Worm (Caenorhabditis elegans) whole organism, young adult: ENCODE measurements around the gene str-261.

Source experiments
- C06A6.2 ChIP-seq: fragments of 200-800 bp; sonication (Bioruptor generic); conservative IDR thresholded peaks from 2 replicates; pipeline ENCODE4 v1.3.6; 2022; ENCODE audit warnings: missing genetic modification characterization, missing compliant biosample characterization
- D2030.7 ChIP-seq: fragments of 200-800 bp; sonication (Bioruptor generic); IDR thresholded peaks from 2 replicates; pipeline ENCODE4 v1.3.6; 2022; ENCODE audit warnings: missing genetic modification reagents, missing genetic modification characterization, missing compliant biosample characterization
- F10E7.11 ChIP-seq: sonication (generic microtip); optimal IDR thresholded peaks from 2 replicates; lab custom pipeline; 2017; ENCODE audit warnings: mild to moderate bottlenecking, missing genetic modification characterization, moderate library complexity, missing compliant biosample characterization
- F22D6.2 ChIP-seq: sonication (generic microtip); optimal IDR thresholded peaks from 2 replicates; lab custom pipeline; 2016; ENCODE audit warnings: mild to moderate bottlenecking, missing genetic modification characterization, missing compliant biosample characterization
- F55B11.4 ChIP-seq: sonication (generic microtip); optimal IDR thresholded peaks from 2 replicates; lab custom pipeline; 2016; ENCODE audit warnings: missing compliant biosample characterization, missing genetic modification characterization, borderline replicate concordance; ENCODE audit not compliant: insufficient read depth
- K12H6.12 ChIP-seq: fragments of 200-800 bp; sonication (Bioruptor generic); optimal IDR thresholded peaks from 2 replicates; lab custom pipeline; 2018; ENCODE audit warnings: mild to moderate bottlenecking, missing genetic modification characterization, missing compliant biosample characterization
- akir-1 ChIP-seq: fragments of 200-800 bp; sonication (Bioruptor generic); optimal IDR thresholded peaks from 2 replicates; lab custom pipeline; 2018; ENCODE audit warnings: mild to moderate bottlenecking, missing genetic modification characterization, moderate library complexity, missing compliant biosample characterization
- athp-1 ChIP-seq: sonication (generic microtip); optimal IDR thresholded peaks from 2 replicates; lab custom pipeline; 2017; ENCODE audit warnings: mild to moderate bottlenecking, missing genetic modification characterization, missing compliant biosample characterization
- attf-3 ChIP-seq: fragments of 200-800 bp; sonication (Bioruptor generic); conservative IDR thresholded peaks from 2 replicates; pipeline ENCODE4 v1.3.6; 2022; ENCODE audit warnings: missing genetic modification reagents, missing genetic modification characterization, missing compliant biosample characterization
- bed-2 ChIP-seq: fragments of 200-800 bp; sonication (Bioruptor generic); IDR thresholded peaks from 2 replicates; pipeline ENCODE4 v1.3.6; 2022; ENCODE audit warnings: missing genetic modification reagents, missing genetic modification characterization, missing compliant biosample characterization
- cebp-1 ChIP-seq, 2 experiments: fragments of 200-800 bp in 1 of 2; sonication (Bioruptor generic) in 1 of 2; sonication (generic microtip) in 1 of 2; IDR thresholded peaks in 1 of 2; optimal IDR thresholded peaks in 1 of 2; 2 replicates each; pipeline versions ENCODE4 v1.3.6 to Lab custom; 2017 to 2022; ENCODE audit warnings: missing compliant biosample characterization in 2 of 2, missing genetic modification characterization in 2 of 2, mild to moderate bottlenecking in 1 of 2, missing genetic modification reagents in 1 of 2, moderate library complexity in 1 of 2
- ceh-100 ChIP-seq: fragments of 200-800 bp; sonication (Bioruptor generic); IDR thresholded peaks from 2 replicates; pipeline ENCODE4 v1.3.6; 2022; ENCODE audit warnings: missing genetic modification reagents, missing genetic modification characterization, missing compliant biosample characterization
- ceh-40 ChIP-seq: fragments of 200-800 bp; sonication (Bioruptor generic); IDR thresholded peaks from 2 replicates; pipeline ENCODE4 v1.3.6; 2022; ENCODE audit warnings: missing genetic modification characterization, missing compliant biosample characterization
- dox-1 ChIP-seq: fragments of 200-800 bp; sonication (Bioruptor generic); IDR thresholded peaks from 2 replicates; pipeline ENCODE4 v1.3.6; 2022; ENCODE audit warnings: missing genetic modification reagents, missing genetic modification characterization, missing compliant biosample characterization
- dpff-1 ChIP-seq: sonication (generic microtip); optimal IDR thresholded peaks from 2 replicates; lab custom pipeline; 2017; ENCODE audit warnings: mild to moderate bottlenecking, missing genetic modification characterization, missing compliant biosample characterization
- dpl-1 ChIP-seq: fragments of 150-350 bp; optimal IDR thresholded peaks from 2 replicates; lab custom pipeline; 2014; ENCODE audit warnings: missing biosample characterization, missing genetic modification reagents, missing genetic modification characterization
- egl-18 ChIP-seq: fragments of 200-800 bp; sonication (Bioruptor generic); IDR thresholded peaks from 2 replicates; pipeline ENCODE4 v1.3.6; 2022; ENCODE audit warnings: missing genetic modification reagents, missing genetic modification characterization, missing compliant biosample characterization
- egrh-3 ChIP-seq: fragments of 200-800 bp; sonication (Bioruptor generic); IDR thresholded peaks from 2 replicates; pipeline ENCODE4 v1.3.6; 2022; ENCODE audit warnings: missing genetic modification reagents, missing genetic modification characterization, missing compliant biosample characterization
- ets-4 ChIP-seq: fragments of 200-800 bp; sonication (Bioruptor generic); optimal IDR thresholded peaks from 2 replicates; lab custom pipeline; 2018; ENCODE audit warnings: mild to moderate bottlenecking, missing genetic modification characterization, missing compliant biosample characterization
- hlh-12 ChIP-seq: sonication (generic microtip); optimal IDR thresholded peaks from 2 replicates; lab custom pipeline; 2016; ENCODE audit warnings: missing genetic modification characterization, missing compliant biosample characterization
- hlh-26 ChIP-seq: fragments of 200-800 bp; sonication (Bioruptor generic); conservative IDR thresholded peaks from 2 replicates; pipeline ENCODE4 v1.3.6; 2022; ENCODE audit warnings: missing genetic modification reagents, missing genetic modification characterization, missing compliant biosample characterization
- hmg-1.2 ChIP-seq: fragments of 200-800 bp; sonication (Bioruptor generic); IDR thresholded peaks from 2 replicates; pipeline ENCODE4 v1.3.6; 2022; ENCODE audit warnings: missing genetic modification reagents, missing genetic modification characterization, missing compliant biosample characterization
- hsf-1 ChIP-seq: fragments of 200-800 bp; sonication (Bioruptor generic); IDR thresholded peaks from 2 replicates; pipeline ENCODE4 v1.3.6; 2022; ENCODE audit warnings: missing genetic modification reagents, missing genetic modification characterization, missing compliant biosample characterization
- let-607 ChIP-seq, 2 experiments: fragments of 200-800 bp in 1 of 2; sonication (Bioruptor generic) in 1 of 2; sonication (generic microtip) in 1 of 2; optimal IDR thresholded peaks; 2 replicates each; lab custom pipeline; 2016 to 2018; ENCODE audit warnings: mild to moderate bottlenecking in 2 of 2, missing compliant biosample characterization in 2 of 2, missing genetic modification characterization in 2 of 2, moderate library complexity in 2 of 2, missing genotype in 1 of 2
- lin-40 ChIP-seq: sonication (generic microtip); optimal IDR thresholded peaks from 2 replicates; lab custom pipeline; 2016; ENCODE audit warnings: missing genetic modification characterization, mild to moderate bottlenecking, missing compliant biosample characterization, missing genotype, missing genetic modification reagents
- lir-1 ChIP-seq: fragments of 200-800 bp; sonication (Bioruptor generic); conservative IDR thresholded peaks from 2 replicates; pipeline ENCODE4 v1.3.6; 2022; ENCODE audit warnings: missing genetic modification reagents, missing genetic modification characterization, missing compliant biosample characterization
- lsl-1 ChIP-seq: fragments of 200-800 bp; sonication (Bioruptor generic); optimal IDR thresholded peaks from 2 replicates; lab custom pipeline; 2018; ENCODE audit warnings: mild to moderate bottlenecking, missing genetic modification characterization, moderate library complexity, missing compliant biosample characterization
- madf-3 ChIP-seq: fragments of 200-800 bp; sonication (Bioruptor generic); IDR thresholded peaks from 2 replicates; pipeline ENCODE4 v1.3.6; 2022; ENCODE audit warnings: missing genetic modification reagents, missing genetic modification characterization, missing compliant biosample characterization
- mxl-1 ChIP-seq: sonication (generic microtip); optimal IDR thresholded peaks from 2 replicates; lab custom pipeline; 2016; ENCODE audit warnings: missing genetic modification characterization, missing compliant biosample characterization
- nhr-27 ChIP-seq: fragments of 200-800 bp; sonication (Bioruptor generic); optimal IDR thresholded peaks from 2 replicates; lab custom pipeline; 2018; ENCODE audit warnings: mild to moderate bottlenecking, missing genetic modification characterization, moderate library complexity, missing compliant biosample characterization
- nhr-80 ChIP-seq: sonication (generic microtip); optimal IDR thresholded peaks from 2 replicates; lab custom pipeline; 2016; ENCODE audit warnings: missing genetic modification characterization, missing compliant biosample characterization
- pha-4 ChIP-seq: fragments of 150-350 bp; sonication (generic microtip); optimal IDR thresholded peaks from 2 replicates; lab custom pipeline; 2014; ENCODE audit warnings: missing biosample characterization, missing genetic modification reagents, missing genetic modification characterization
- rcor-1 ChIP-seq: fragments of 200-800 bp; sonication (Bioruptor generic); IDR thresholded peaks from 2 replicates; pipeline ENCODE4 v1.3.6; 2022; ENCODE audit warnings: missing genetic modification reagents, missing genetic modification characterization, missing compliant biosample characterization
- sdz-38 ChIP-seq: sonication (generic microtip); optimal IDR thresholded peaks from 2 replicates; lab custom pipeline; 2016; ENCODE audit warnings: missing genotype, missing genetic modification characterization, missing compliant biosample characterization
- snpc-3.4 ChIP-seq: sonication (generic microtip); optimal IDR thresholded peaks from 2 replicates; lab custom pipeline; 2017; ENCODE audit warnings: missing genetic modification characterization, mild to moderate bottlenecking, missing compliant biosample characterization, antibody characterized with exemption, moderate library complexity, missing genotype, missing genetic modification reagents
- sptf-2 ChIP-seq: fragments of 200-800 bp; sonication (Bioruptor generic); optimal IDR thresholded peaks from 2 replicates; lab custom pipeline; 2018; ENCODE audit warnings: mild to moderate bottlenecking, missing genetic modification characterization, missing compliant biosample characterization
- tbp1 ChIP-seq: fragments of 200-800 bp; sonication (Bioruptor generic); optimal IDR thresholded peaks from 2 replicates; lab custom pipeline; 2018; ENCODE audit warnings: mild to moderate bottlenecking, missing genetic modification characterization, missing compliant biosample characterization
- tbx-9 ChIP-seq: sonication (generic microtip); optimal IDR thresholded peaks from 2 replicates; lab custom pipeline; 2016; ENCODE audit warnings: borderline replicate concordance, missing genetic modification characterization, inconsistent platforms, missing compliant biosample characterization
- tlf-1 ChIP-seq: fragments of 200-800 bp; sonication (Bioruptor generic); optimal IDR thresholded peaks from 2 replicates; lab custom pipeline; 2018; ENCODE audit warnings: mild to moderate bottlenecking, missing genetic modification characterization, missing compliant biosample characterization
- zim-3 ChIP-seq: sonication (generic microtip); optimal IDR thresholded peaks from 2 replicates; lab custom pipeline; 2017; ENCODE audit warnings: mild to moderate bottlenecking, missing genetic modification characterization, moderate library complexity, missing compliant biosample characterization
- ztf-18 ChIP-seq: sonication (generic microtip); optimal IDR thresholded peaks from 2 replicates; lab custom pipeline; 2016; ENCODE audit warnings: missing genotype, mild to moderate bottlenecking, missing genetic modification characterization, missing compliant biosample characterization
- ztf-22 ChIP-seq: fragments of 200-800 bp; sonication (Bioruptor generic); optimal IDR thresholded peaks from 2 replicates; lab custom pipeline; 2018; ENCODE audit warnings: mild to moderate bottlenecking, missing genetic modification characterization, moderate library complexity, missing compliant biosample characterization
- ztf-25 ChIP-seq: fragments of 200-800 bp; sonication (Bioruptor generic); IDR thresholded peaks from 2 replicates; pipeline ENCODE4 v1.3.6; 2022; ENCODE audit warnings: missing genetic modification reagents, missing genetic modification characterization, missing compliant biosample characterization
- ztf-26 ChIP-seq: sonication (generic microtip); optimal IDR thresholded peaks from 2 replicates; lab custom pipeline; 2017; ENCODE audit warnings: missing genetic modification characterization, missing compliant biosample characterization
- ztf-28 ChIP-seq: fragments of 200-800 bp; sonication (Bioruptor generic); IDR thresholded peaks from 2 replicates; pipeline ENCODE4 v1.3.6; 2022; ENCODE audit warnings: missing genetic modification reagents, missing genetic modification characterization, missing compliant biosample characterization
- ztf-6 ChIP-seq: fragments of 200-800 bp; sonication (Bioruptor generic); IDR thresholded peaks from 2 replicates; pipeline ENCODE4 v1.3.6; 2022; ENCODE audit warnings: missing genetic modification reagents, missing genetic modification characterization, missing compliant biosample characterization

The str-261 gene

DNA sequence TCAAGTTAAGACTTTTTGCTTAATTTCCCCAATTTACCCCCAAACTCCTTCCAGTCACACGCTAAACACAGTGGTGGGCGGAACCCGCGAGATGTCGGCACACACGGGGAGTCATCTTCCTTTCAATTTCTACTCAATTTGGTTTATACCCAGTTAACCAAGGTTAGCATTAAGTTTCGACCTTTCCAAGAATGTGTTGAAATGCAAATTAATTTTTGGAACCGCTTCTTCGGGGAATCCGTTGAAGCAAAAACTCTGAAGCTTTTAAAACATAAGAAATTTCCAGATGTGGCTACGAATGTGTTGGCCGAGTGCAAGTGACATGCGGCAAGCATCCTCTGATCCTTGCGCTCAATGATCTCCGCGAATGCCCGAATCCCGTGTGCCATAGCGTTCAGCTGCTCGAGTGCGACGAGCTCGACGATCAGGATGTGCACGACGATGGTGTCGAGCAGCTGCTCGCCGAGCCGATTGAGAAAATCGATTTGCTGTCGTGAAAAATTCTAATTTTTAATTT is 16.6 kb downstream of the str-261 start (continued):
- TF ChIP-seq ztf-6, result no peak
- no peak for TF ChIP-seq hlh-12
- no peak for TF ChIP-seq ztf-26 (tag; lab: Kevin White, UChicago)
- no peak for TF ChIP-seq mxl-1
- TF ChIP-seq rcor-1, result peak; percentile 77
- no peak for TF ChIP-seq tbx-9 (tag; lab: Kevin White, UChicago)
- peak; percentile 90 for TF ChIP-seq F10E7.11 (tag; lab: Kevin White, UChicago)
- no peak for TF ChIP-seq nhr-80 (tag; lab: Kevin White, UChicago)
- TF ChIP-seq ets-4 (GFP tag; lab: Kevin White, UChicago), result no peak
- peak; percentile 92 for TF ChIP-seq hmg-1.2 (GFP tag; lab: Robert Waterston, UW)
- TF ChIP-seq ztf-18 (tag; lab: Kevin White, UChicago), result no peak
- no peak for TF ChIP-seq sdz-38 (tag; lab: Kevin White, UChicago)
- TF ChIP-seq let-607 (tag; optimal IDR thresholded peaks at IDR 0.05; lab: Kevin White, UChicago), result peak in 1 of 2 experiments; percentile 47
- no peak for TF ChIP-seq F55B11.4 (tag; lab: Kevin White, UChicago)
- peak; percentile 78 for TF ChIP-seq tbp1 (GFP tag; lab: Kevin White, UChicago)
- TF ChIP-seq athp-1 (tag; lab: Kevin White, UChicago), result peak; percentile 77
- TF ChIP-seq snpc-3.4 (tag; lab: Kevin White, UChicago), result peak; percentile 97
- peak; percentile 32; the same call in 1 of the 2 replicates for TF ChIP-seq attf-3 (GFP tag; lab: Robert Waterston, UW)
- TF ChIP-seq sptf-2 (GFP tag; lab: Kevin White, UChicago), result peak; percentile 31
- TF ChIP-seq egl-18, result no peak
- TF ChIP-seq hlh-26 (GFP tag; lab: Robert Waterston, UW), result no peak
- 0 out of 2 replicates have a peak, but pooled peaks have one; percentile 24 for TF ChIP-seq madf-3 (GFP tag; lab: Robert Waterston, UW)
- peak; percentile 61; the same call in 1 of the 2 replicates for TF ChIP-seq egrh-3 (GFP tag; lab: Robert Waterston, UW)
- no peak for TF ChIP-seq lin-40 (tag; lab: Kevin White, UChicago)
- TF ChIP-seq ceh-100 (GFP tag; lab: Robert Waterston, UW), result peak; percentile 89
- peak; percentile 88 for TF ChIP-seq hsf-1
- peak; percentile 58 for TF ChIP-seq tlf-1
- TF ChIP-seq lsl-1, result peak; percentile 61
- peak; percentile 38; the same call in 1 of the 2 replicates for TF ChIP-seq lir-1 (GFP tag; lab: Robert Waterston, UW)
- peak; percentile 64 for TF ChIP-seq nhr-27 (tag; lab: Kevin White, UChicago)
- no peak for TF ChIP-seq C06A6.2 (GFP tag; lab: Robert Waterston, UW)
- TF ChIP-seq ztf-22, result peak; percentile 30

DNA sequence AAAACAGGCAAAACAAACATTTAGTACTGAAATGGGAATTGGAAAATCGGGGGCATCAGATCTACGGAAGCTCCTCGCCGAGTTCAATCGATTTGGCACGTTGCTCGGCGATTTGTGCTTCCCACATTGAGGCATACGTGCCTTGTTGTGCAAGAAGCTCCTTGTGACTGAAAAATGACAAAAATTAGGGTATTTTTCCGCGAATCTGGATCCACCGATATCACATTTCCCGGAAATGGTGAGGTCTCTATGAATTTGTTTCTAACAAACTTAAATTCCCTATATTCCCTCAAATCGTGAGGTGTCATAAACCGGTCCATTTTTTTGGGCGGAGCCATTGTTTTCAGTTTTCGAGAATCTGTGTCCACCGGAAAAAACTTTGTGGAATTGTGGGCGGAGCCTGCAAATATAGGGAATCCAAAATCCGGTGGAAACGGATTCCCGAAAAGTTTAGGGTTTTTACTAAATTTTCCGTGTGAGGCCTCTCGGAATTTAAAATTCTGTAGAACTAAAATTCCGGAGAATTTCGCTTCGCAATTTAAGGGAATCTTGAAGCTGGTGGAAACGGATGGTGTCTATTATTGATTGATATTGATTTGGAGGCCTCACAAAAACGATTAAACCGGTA is 17.5 kb downstream of the str-261 start:
- TF ChIP-seq tbp1 (GFP tag; lab: Kevin White, UChicago) (no peak), egl-18 (no peak), pha-4 (tag; lab: Kevin White, UChicago) (no peak), dox-1 (peak; percentile 72), D2030.7 (GFP tag; lab: Robert Waterston, UW) (peak; percentile 42; the same call in 1 of the 2 replicates), dpl-1 (GFP tag; lab: Kevin White, UChicago) (no peak), cebp-1 (GFP tag; IDR thresholded peaks at IDR 0.05; lab: Robert Waterston, UW) (0 out of 2 replicates have a peak, but pooled peaks have one; percentile 12), cebp-1 (tag; optimal IDR thresholded peaks at IDR 0.05; lab: Kevin White, UChicago) (no peak), ztf-28 (GFP tag; lab: Robert Waterston, UW) (peak; percentile 64; the same call in 1 of the 2 replicates), zim-3 (tag; lab: Kevin White, UChicago) (peak; percentile 83), madf-3 (GFP tag; lab: Robert Waterston, UW) (peak; percentile 15; the same call in 1 of the 2 replicates), akir-1 (peak; percentile 87), ceh-40 (GFP tag; lab: Robert Waterston, UW) (no peak), hlh-26 (GFP tag; lab: Robert Waterston, UW) (no peak), dpff-1 (tag; lab: Kevin White, UChicago) (no peak), F22D6.2 (tag; lab: Kevin White, UChicago) (peak; percentile 24), bed-2 (GFP tag; lab: Robert Waterston, UW) (peak; percentile 84), ztf-25 (GFP tag; lab: Robert Waterston, UW) (0 out of 2 replicates have a peak, but pooled peaks have one; percentile 68), lir-1 (GFP tag; lab: Robert Waterston, UW) (no peak), K12H6.12 (tag; lab: Kevin White, UChicago) (peak; percentile 34)
